Worm (Caenorhabditis elegans) whole organism, early embryonic: Measurements from ENCODE around the gene B0416.3.

Experiments
- B0310.2 ChIP-seq: sonication (generic microtip); optimal IDR thresholded peaks from 2 replicates; lab custom pipeline; 2016; ENCODE audit warnings: mild to moderate bottlenecking, missing genetic modification characterization, missing compliant biosample characterization
- F13C5.2 ChIP-seq: sonication (generic microtip); optimal IDR thresholded peaks from 2 replicates; lab custom pipeline; 2017; ENCODE audit warnings: mild to moderate bottlenecking, missing genetic modification characterization, inconsistent platforms, missing compliant biosample characterization
- aly-1 ChIP-seq: sonication (generic microtip); optimal IDR thresholded peaks from 2 replicates; lab custom pipeline; 2016; ENCODE audit warnings: missing genetic modification characterization, missing compliant biosample characterization
- ama-1 ChIP-seq: fragments of 150-350 bp; optimal IDR thresholded peaks from 2 replicates; lab custom pipeline; 2014
- ceh-13 ChIP-seq: fragments of 200-800 bp; sonication (Bioruptor generic); optimal IDR thresholded peaks from 2 replicates; lab custom pipeline; 2018; ENCODE audit warnings: mild to moderate bottlenecking, missing genetic modification characterization, missing compliant biosample characterization
- ceh-36 ChIP-seq: sonication (generic microtip); optimal IDR thresholded peaks from 2 replicates; lab custom pipeline; 2016; ENCODE audit warnings: missing genetic modification characterization, inconsistent platforms, missing compliant biosample characterization
- ets-7 ChIP-seq: sonication (generic microtip); optimal IDR thresholded peaks from 2 replicates; lab custom pipeline; 2016; ENCODE audit warnings: missing genotype, missing genetic modification characterization, missing compliant biosample characterization
- flt-1 ChIP-seq: fragments of 200-800 bp; sonication (Bioruptor generic); IDR thresholded peaks from 2 replicates; pipeline ENCODE4 v1.3.6; 2022; ENCODE audit warnings: missing genetic modification characterization, missing compliant biosample characterization
- hmbx-1 ChIP-seq: sonication (generic microtip); optimal IDR thresholded peaks from 2 replicates; lab custom pipeline; 2016; ENCODE audit warnings: mild to moderate bottlenecking, missing genetic modification characterization, missing compliant biosample characterization
- hmg-4 ChIP-seq: fragments of 200-800 bp; sonication (Bioruptor generic); optimal IDR thresholded peaks from 2 replicates; lab custom pipeline; 2018; ENCODE audit warnings: mild to moderate bottlenecking, missing genetic modification characterization, missing compliant biosample characterization
- hnd-1 ChIP-seq: sonication (generic microtip); optimal IDR thresholded peaks from 2 replicates; lab custom pipeline; 2016; ENCODE audit warnings: missing genetic modification characterization, missing compliant biosample characterization
- pes-1 ChIP-seq: fragments of 200-800 bp; sonication (Bioruptor generic); IDR thresholded peaks from 2 replicates; pipeline ENCODE4 v1.3.6; 2022; ENCODE audit warnings: missing genetic modification reagents, missing genetic modification characterization, missing compliant biosample characterization
- scrt-1 ChIP-seq: fragments of 200-800 bp; sonication (Bioruptor generic); IDR thresholded peaks from 2 replicates; pipeline ENCODE4 v1.3.6; 2022; ENCODE audit warnings: missing genetic modification characterization, missing compliant biosample characterization
- sea-1 ChIP-seq: fragments of 200-800 bp; sonication (Bioruptor generic); conservative IDR thresholded peaks from 2 replicates; pipeline ENCODE4 v1.3.6; 2022; ENCODE audit warnings: missing genetic modification characterization, missing compliant biosample characterization
- tbx-11 ChIP-seq: fragments of 200-800 bp; sonication (Bioruptor generic); IDR thresholded peaks from 2 replicates; pipeline ENCODE4 v1.3.6; 2022; ENCODE audit warnings: missing genetic modification characterization, missing compliant biosample characterization
- tbx-37 ChIP-seq: fragments of 200-800 bp; sonication (Bioruptor generic); conservative IDR thresholded peaks from 2 replicates; pipeline ENCODE4 v1.3.6; 2022; ENCODE audit warnings: missing genetic modification reagents, missing genetic modification characterization, missing compliant biosample characterization
- tra-4 ChIP-seq: sonication (generic microtip); optimal IDR thresholded peaks from 2 replicates; lab custom pipeline; 2017; ENCODE audit warnings: missing genetic modification characterization, missing compliant biosample characterization

The B0416.3 gene

ce11 chrX:9271886-9272285 lies 19.6 kb upstream of the B0416.3 start:
- TF ChIP-seq ama-1 (lab: Kevin White, UChicago) (no peak), hmg-4 (peak; percentile 16)

- TF ChIP-seq aly-1 (tag; lab: Kevin White, UChicago) (no peak), tra-4 (tag; lab: Kevin White, UChicago) (no peak), tbx-11 (GFP tag; lab: Robert Waterston, UW) (no peak), pes-1 (GFP tag; lab: Robert Waterston, UW) (no peak), hmbx-1 (tag; lab: Kevin White, UChicago) (no peak), ets-7 (tag; lab: Kevin White, UChicago) (no peak)
Measured at ce11 chrX:9274574-9274973, 16.9 kb upstream of the B0416.3 start, which contains the start of gene B0416.10. B0416.10 (minus strand) TSS chrX:9274674.

- no peak for TF ChIP-seq scrt-1 (GFP tag; lab: Robert Waterston, UW)
- no peak for TF ChIP-seq hmg-4
- TF ChIP-seq B0310.2 = no peak
- TF ChIP-seq ceh-13 (GFP tag; lab: Kevin White, UChicago) = no peak
Measured at ce11 chrX:9278653-9279052, 12.8 kb upstream of the B0416.3 start, which contains the start of gene B0416.4. B0416.4 (plus strand) TSS chrX:9278953.

ce11 chrX:9283026-9283425 lies 8.4 kb upstream of the B0416.3 start, which contains the start of gene B0416.11:
B0416.11 (minus strand) TSS chrX:9283126.
- TF ChIP-seq flt-1 (GFP tag; lab: Robert Waterston, UW) (no peak), scrt-1 (GFP tag; lab: Robert Waterston, UW) (no peak), hnd-1 (tag; lab: Kevin White, UChicago) (no peak), hmbx-1 (tag; lab: Kevin White, UChicago) (no peak), aly-1 (tag; lab: Kevin White, UChicago) (no peak), ets-7 (tag; lab: Kevin White, UChicago) (no peak), F13C5.2 (tag; lab: Kevin White, UChicago) (no peak), sea-1 (no peak)

- TF ChIP-seq flt-1 (GFP tag; lab: Robert Waterston, UW) (no peak), tbx-37 (GFP tag; lab: Robert Waterston, UW) (no peak), F13C5.2 (tag; lab: Kevin White, UChicago) (no peak), scrt-1 (GFP tag; lab: Robert Waterston, UW) (no peak), pes-1 (GFP tag; lab: Robert Waterston, UW) (no peak), ceh-36 (tag; lab: Kevin White, UChicago) (no peak), tra-4 (tag; lab: Kevin White, UChicago) (no peak), tbx-11 (GFP tag; lab: Robert Waterston, UW) (no peak), hmbx-1 (tag; lab: Kevin White, UChicago) (no peak), hnd-1 (tag; lab: Kevin White, UChicago) (no peak), ets-7 (tag; lab: Kevin White, UChicago) (no peak), B0310.2 (no peak), hmg-4 (no peak), sea-1 (no peak), ama-1 (lab: Kevin White, UChicago) (no peak), ceh-13 (GFP tag; lab: Kevin White, UChicago) (no peak), aly-1 (tag; lab: Kevin White, UChicago) (no peak)
Measured at ce11 chrX:9295471-9295870, 4.0 kb downstream of the B0416.3 start.

ce11 chrX:9296591-9296990 lies 5.1 kb downstream of the B0416.3 start, which contains the start of gene gly-13:
gly-13 (minus strand) TSS chrX:9296622.
- peak; percentile 78 for TF ChIP-seq ceh-36 (tag; lab: Kevin White, UChicago)
- TF ChIP-seq flt-1 (GFP tag; lab: Robert Waterston, UW) = peak; percentile 51
- TF ChIP-seq hnd-1 (tag; lab: Kevin White, UChicago) = peak; percentile 33
- peak; percentile 88 for TF ChIP-seq F13C5.2 (tag; lab: Kevin White, UChicago)
- TF ChIP-seq hmg-4 = peak; percentile 58
- no peak for TF ChIP-seq aly-1 (tag; lab: Kevin White, UChicago)
- TF ChIP-seq pes-1 (GFP tag; lab: Robert Waterston, UW) = no peak; the same call in none of the 2 replicates
- no peak for TF ChIP-seq ama-1 (lab: Kevin White, UChicago)
- TF ChIP-seq scrt-1 (GFP tag; lab: Robert Waterston, UW) = peak; percentile 76
- TF ChIP-seq B0310.2 = peak; percentile 38
- no peak for TF ChIP-seq ets-7 (tag; lab: Kevin White, UChicago)
- TF ChIP-seq tbx-11 (GFP tag; lab: Robert Waterston, UW) = peak; percentile 60; the same call in 1 of the 2 replicates
- peak; percentile 40 for TF ChIP-seq hmbx-1 (tag; lab: Kevin White, UChicago)
- peak; percentile 49; the same call in 1 of the 2 replicates for TF ChIP-seq tbx-37 (GFP tag; lab: Robert Waterston, UW)
- TF ChIP-seq tra-4 (tag; lab: Kevin White, UChicago) = no peak
- TF ChIP-seq sea-1 = peak; percentile 67; the same call in 1 of the 2 replicates
- TF ChIP-seq ceh-13 (GFP tag; lab: Kevin White, UChicago) = peak; percentile 44

- TF ChIP-seq ama-1 (lab: Kevin White, UChicago) = no peak
- no peak for TF ChIP-seq F13C5.2 (tag; lab: Kevin White, UChicago)
- no peak for TF ChIP-seq hmg-4
- TF ChIP-seq tbx-11 (GFP tag; lab: Robert Waterston, UW) = no peak
- TF ChIP-seq B0310.2 = no peak
- TF ChIP-seq flt-1 (GFP tag; lab: Robert Waterston, UW) = no peak
- no peak for TF ChIP-seq ceh-13 (GFP tag; lab: Kevin White, UChicago)
- TF ChIP-seq hmbx-1 (tag; lab: Kevin White, UChicago) = no peak
- TF ChIP-seq ceh-36 (tag; lab: Kevin White, UChicago) = no peak
- TF ChIP-seq aly-1 (tag; lab: Kevin White, UChicago) = no peak
- TF ChIP-seq sea-1 = no peak
- no peak for TF ChIP-seq tra-4 (tag; lab: Kevin White, UChicago)
Measured at ce11 chrX:9297834-9298233, 6.4 kb downstream of the B0416.3 start, which contains the start of gene B0416.7. B0416.7 (minus strand) TSS chrX:9297934.
